Worm (Caenorhabditis elegans) whole organism, midembryonic: ENCODE measurements around the gene srx-128.

Experiments
- T22C8.4 ChIP-seq: fragments of 200-800 bp; sonication (Bioruptor generic); IDR thresholded peaks from 2 replicates; pipeline ENCODE4 v1.3.6; 2022; ENCODE audit warnings: missing genetic modification characterization, missing compliant biosample characterization
- cog-1 ChIP-seq: sonication (generic microtip); optimal IDR thresholded peaks from 2 replicates; lab custom pipeline; 2016; ENCODE audit warnings: missing genetic modification characterization, missing compliant biosample characterization
- flt-1 ChIP-seq: fragments of 200-800 bp; sonication (Bioruptor generic); IDR thresholded peaks from 2 replicates; pipeline ENCODE4 v1.3.6; 2022; ENCODE audit warnings: missing genetic modification characterization, missing compliant biosample characterization
- klf-2 ChIP-seq: fragments of 200-800 bp; sonication (Bioruptor generic); conservative IDR thresholded peaks from 2 replicates; pipeline ENCODE4 v1.3.6; 2022; ENCODE audit warnings: missing genetic modification reagents, missing genetic modification characterization, missing compliant biosample characterization
- med-1 ChIP-seq: sonication (generic microtip); optimal IDR thresholded peaks from 2 replicates; lab custom pipeline; 2017; ENCODE audit warnings: missing genetic modification characterization, mild to moderate bottlenecking, missing compliant biosample characterization, antibody characterized with exemption, missing genetic modification reagents; ENCODE audit not compliant: insufficient read depth
- ref-1 ChIP-seq: fragments of 200-800 bp; sonication (Bioruptor generic); conservative IDR thresholded peaks from 2 replicates; pipeline ENCODE4 v1.3.6; 2022; ENCODE audit warnings: missing genetic modification reagents, missing genetic modification characterization, missing compliant biosample characterization
- tab-1 ChIP-seq: fragments of 200-800 bp; sonication (Bioruptor generic); IDR thresholded peaks from 2 replicates; pipeline ENCODE4 v1.3.6; 2022; ENCODE audit warnings: missing genetic modification characterization, missing compliant biosample characterization
- ztf-23 ChIP-seq: fragments of 200-800 bp; sonication (Bioruptor generic); IDR thresholded peaks from 2 replicates; pipeline ENCODE4 v1.3.6; 2022; ENCODE audit warnings: missing genetic modification reagents, missing genetic modification characterization, missing compliant biosample characterization
- ztf-29 ChIP-seq: fragments of 200-800 bp; sonication (Bioruptor generic); IDR thresholded peaks from 2 replicates; pipeline ENCODE4 v1.3.6; 2022; ENCODE audit warnings: missing genetic modification reagents, missing genetic modification characterization, missing compliant biosample characterization

Gene srx-128

ce11 chrV:13880163-13880562 is 42.9 kb downstream of the srx-128 start:
- TF ChIP-seq flt-1 (GFP tag; lab: Robert Waterston, UW) (no peak), ztf-23 (GFP tag; lab: Robert Waterston, UW) (no peak), T22C8.4 (GFP tag; lab: Robert Waterston, UW) (no peak), cog-1 (tag; lab: Kevin White, UChicago) (no peak), tab-1 (GFP tag; lab: Robert Waterston, UW) (no peak), klf-2 (GFP tag; lab: Robert Waterston, UW) (no peak), med-1 (GFP tag; lab: Kevin White, UChicago) (no peak), ref-1 (GFP tag; lab: Robert Waterston, UW) (no peak)

ce11 chrV:13880607-13881006 is 43.3 kb downstream of the srx-128 start, which contains the start of gene T22G5.3:
Gene T22G5.3 (plus strand): TSS chrV:13880907.
- no peak for TF ChIP-seq ref-1 (GFP tag; lab: Robert Waterston, UW)
- TF ChIP-seq ztf-29 (GFP tag; lab: Robert Waterston, UW) = no peak
- TF ChIP-seq flt-1 (GFP tag; lab: Robert Waterston, UW) = no peak
- no peak for TF ChIP-seq med-1 (GFP tag; lab: Kevin White, UChicago)
- TF ChIP-seq T22C8.4 (GFP tag; lab: Robert Waterston, UW) = no peak
- TF ChIP-seq cog-1 (tag; lab: Kevin White, UChicago) = no peak
- TF ChIP-seq ztf-23 (GFP tag; lab: Robert Waterston, UW) = no peak
- no peak for TF ChIP-seq tab-1 (GFP tag; lab: Robert Waterston, UW)
- TF ChIP-seq klf-2 (GFP tag; lab: Robert Waterston, UW) = no peak

ce11 chrV:13887358-13887757 is 50.1 kb downstream of the srx-128 start, which contains the start of gene srsx-19:
Gene srsx-19 (plus strand): TSS chrV:13887658.
- TF ChIP-seq med-1 (GFP tag; lab: Kevin White, UChicago) = no peak
